Fruit fly (Drosophila melanogaster): Measurements from ENCODE around the gene CG5177.

Gene CG5177

DNA sequence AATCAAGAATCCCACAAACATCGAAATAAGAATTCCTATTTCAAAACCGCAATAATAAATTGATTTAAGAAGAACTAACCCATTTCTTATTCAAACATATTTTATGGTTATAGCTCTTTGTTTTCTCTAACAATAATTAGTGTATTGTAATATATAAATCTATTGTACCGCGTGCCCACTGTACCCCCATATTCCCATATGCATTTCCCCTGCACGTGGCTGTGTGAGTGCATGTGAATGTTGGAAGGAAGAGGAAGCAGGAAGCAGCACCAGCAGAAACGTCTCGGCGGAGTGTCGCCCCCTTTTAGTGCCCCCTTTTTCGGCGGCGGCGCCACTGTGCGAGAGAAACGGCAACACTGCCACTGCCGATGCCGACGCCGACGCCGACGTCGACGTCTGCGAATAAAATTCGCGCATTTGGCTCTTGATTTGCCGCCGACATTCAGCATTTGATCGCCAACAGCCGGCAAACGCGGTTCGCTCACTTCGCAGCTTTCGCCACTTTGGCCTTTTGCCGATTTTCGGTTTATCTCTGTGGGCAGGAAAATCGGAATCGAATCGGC lies 18.4 kb downstream of the CG5177 start (continued):
- TF ChIP-seq CG32532 (GFP tag; IDR thresholded peaks at IDR 0.05): peak; percentile 82
- TF ChIP-seq fru (optimal IDR thresholded peaks at IDR 0.05): no peak
- no peak for TF ChIP-seq CG10979 (tag; optimal IDR thresholded peaks at IDR 0.05)
- 0 out of 3 replicates have a peak, but pooled peaks have one; percentile 42 for TF ChIP-seq Optix (GFP tag; IDR thresholded peaks at IDR 0.05)
- TF ChIP-seq CG16779 (GFP tag; IDR thresholded peaks at IDR 0.05): 0 out of 2 replicates have a peak, but pooled peaks have one; percentile 16
- no peak for TF ChIP-seq CG7839 (tag; optimal IDR thresholded peaks at IDR 0.05)
- no peak for TF ChIP-seq tll (GFP tag; optimal IDR thresholded peaks at IDR 0.05)
- TF ChIP-seq CG6654 (GFP tag; optimal IDR thresholded peaks at IDR 0.05): no peak
- no peak for TF ChIP-seq Mes4 (GFP tag; optimal IDR thresholded peaks at IDR 0.05)
- peak in 1 of 2 experiments; percentile 41 for TF ChIP-seq bsh (GFP tag; optimal IDR thresholded peaks at IDR 0.05)
- TF ChIP-seq CG30403 (GFP tag; optimal IDR thresholded peaks at IDR 0.05): peak; percentile 57
- TF ChIP-seq Xrp1 (GFP tag; IDR thresholded peaks at IDR 0.05): peak; percentile 33; the same call in 1 of the 2 replicates
- TF ChIP-seq odd (GFP tag; optimal IDR thresholded peaks at IDR 0.05): no peak
- no peak for TF ChIP-seq CG6683 (GFP tag; optimal IDR thresholded peaks at IDR 0.05)
- 0 out of 2 replicates have a peak, but pooled peaks have one; percentile 8 for TF ChIP-seq CG3847 (GFP tag; IDR thresholded peaks at IDR 0.05)
- no peak for TF ChIP-seq CG2129 (GFP tag; IDR thresholded peaks at IDR 0.05; ENCODE audit: partially characterized antibody)
- TF ChIP-seq crol (GFP tag; IDR thresholded peaks at IDR 0.05): no peak
- no peak for TF ChIP-seq CG1529 (GFP tag; optimal IDR thresholded peaks at IDR 0.05)
- TF ChIP-seq CG9727 (GFP tag; optimal IDR thresholded peaks at IDR 0.05): peak; percentile 37
- no peak for TF ChIP-seq CG11247 (GFP tag; IDR thresholded peaks at IDR 0.05)
- TF ChIP-seq Bdp1 (GFP tag; optimal IDR thresholded peaks at IDR 0.05): no peak
- TF ChIP-seq Vsx1 (GFP tag; optimal IDR thresholded peaks at IDR 0.05): no peak
- peak; percentile 30 for TF ChIP-seq HmgZ (tag; optimal IDR thresholded peaks at IDR 0.05)
- no peak for TF ChIP-seq CG15479 (GFP tag; optimal IDR thresholded peaks at IDR 0.05)
- peak; percentile 38; the same call in 1 of the 2 replicates for TF ChIP-seq lmd (GFP tag; IDR thresholded peaks at IDR 0.05)
- TF ChIP-seq pho (GFP tag; optimal IDR thresholded peaks at IDR 0.05): no peak
- 0 out of 3 replicates have a peak, but pooled peaks have one; percentile 14 for TF ChIP-seq CG11695 (GFP tag; IDR thresholded peaks at IDR 0.05)
- TF ChIP-seq CG4328 (GFP tag; optimal IDR thresholded peaks at IDR 0.05): no peak
- TF ChIP-seq dimm (GFP tag; IDR thresholded peaks at IDR 0.05): no peak
- peak; percentile 52 for TF ChIP-seq CG9215 (GFP tag; IDR thresholded peaks at IDR 0.05)
- TF ChIP-seq sc (optimal IDR thresholded peaks at IDR 0.05): no peak
- TF ChIP-seq sc (GFP tag; optimal IDR thresholded peaks at IDR 0.05): no peak
- TF ChIP-seq D (optimal IDR thresholded peaks at IDR 0.05): no peak
- no peak for TF ChIP-seq D (GFP tag; optimal IDR thresholded peaks at IDR 0.05)
- peak; percentile 81 for TF ChIP-seq chm (GFP tag; IDR thresholded peaks at IDR 0.05)
- no peak for TF ChIP-seq hbn (GFP tag; IDR thresholded peaks at IDR 0.05; ENCODE audit: partially characterized antibody)
- no peak for TF ChIP-seq Nf-YC (tag; optimal IDR thresholded peaks at IDR 0.05)
- TF ChIP-seq fd64A (GFP tag; optimal IDR thresholded peaks at IDR 0.05): no peak
- TF ChIP-seq sug (tag; optimal IDR thresholded peaks at IDR 0.05): no peak
- TF ChIP-seq hth (optimal IDR thresholded peaks at IDR 0.05): no peak
- TF ChIP-seq ara (GFP tag; IDR thresholded peaks at IDR 0.05): no peak
- no peak for TF ChIP-seq CG17361 (GFP tag; IDR thresholded peaks at IDR 0.05)
- no peak for TF ChIP-seq CG17186 (GFP tag; optimal IDR thresholded peaks at IDR 0.05)
- peak; percentile 72 for TF ChIP-seq CG17385 (GFP tag; optimal IDR thresholded peaks at IDR 0.05)
- TF ChIP-seq nerfin-2 (GFP tag; IDR thresholded peaks at IDR 0.05; ENCODE audit: partially characterized antibody): no peak
- TF ChIP-seq CG42726 (GFP tag; IDR thresholded peaks at IDR 0.05; ENCODE audit: partially characterized antibody): 0 out of 2 replicates have a peak, but pooled peaks have one; percentile 28
- TF ChIP-seq tio (GFP tag; optimal IDR thresholded peaks at IDR 0.05): no peak
- TF ChIP-seq inv (GFP tag; IDR thresholded peaks at IDR 0.05; ENCODE audit: partially characterized antibody): no peak
- TF ChIP-seq Hmr (GFP tag; optimal IDR thresholded peaks at IDR 0.05): peak; percentile 63
- TF ChIP-seq hb (GFP tag; IDR thresholded peaks at IDR 0.05; ENCODE audit: partially characterized antibody): no peak; the same call in 2 of the 3 replicates

Measured in whole organism, embryonic.